Fruit fly (Drosophila melanogaster): ENCODE results near the gene Usp47.

The Usp47 gene

dm6 chr3L:5779476-5780401, 27.0 kb downstream of the Usp47 start, which contains the start of the genes Myt1, PGRP-LD and Pmi (continued):
- TF ChIP-seq Med (GFP tag) (peak; percentile 73), nerfin-1 (tag; optimal IDR thresholded peaks at IDR 0.05) (no peak), CG2712 (tag; optimal IDR thresholded peaks at IDR 0.05) (no peak), bowl (GFP tag; IDR thresholded peaks at IDR 0.05) (no peak), CG10366 (GFP tag; IDR thresholded peaks at IDR 0.05) (no peak), usp (GFP tag; optimal IDR thresholded peaks at IDR 0.05) (no peak), bcd (GFP tag; optimal IDR thresholded peaks at IDR 0.05) (no peak), cg (GFP tag; optimal IDR thresholded peaks at IDR 0.05) (no peak), CG4854 (GFP tag; optimal IDR thresholded peaks at IDR 0.05) (no peak), Mad (GFP tag; optimal IDR thresholded peaks at IDR 0.05) (no peak), nau (GFP tag; optimal IDR thresholded peaks at IDR 0.05) (no peak), Neu2 (GFP tag; optimal IDR thresholded peaks at IDR 0.05; ENCODE audit: borderline replicate concordance) (no peak), H2.0 (GFP tag; IDR thresholded peaks at IDR 0.05) (no peak), nom (GFP tag; optimal IDR thresholded peaks at IDR 0.05) (no peak), CG2202 (tag; optimal IDR thresholded peaks at IDR 0.05) (no peak), CG2129 (GFP tag; IDR thresholded peaks at IDR 0.05; ENCODE audit: partially characterized antibody) (no peak), CG2116 (GFP tag; optimal IDR thresholded peaks at IDR 0.05) (peak; percentile 32), h (optimal IDR thresholded peaks at IDR 0.05) (no peak), peb (GFP tag; IDR thresholded peaks at IDR 0.05) (no peak), lola (GFP tag; optimal IDR thresholded peaks at IDR 0.05) (no peak), CG8388 (GFP tag; optimal IDR thresholded peaks at IDR 0.05) (no peak), CG12219 (GFP tag; optimal IDR thresholded peaks at IDR 0.05) (no peak), ash1 (GFP tag; optimal IDR thresholded peaks at IDR 0.05) (no peak), ATbp (GFP tag; optimal IDR thresholded peaks at IDR 0.05) (no peak), CG14667 (GFP tag; IDR thresholded peaks at IDR 0.05) (no peak), sima (GFP tag; optimal IDR thresholded peaks at IDR 0.05) (no peak), CG14860 (GFP tag; IDR thresholded peaks at IDR 0.05; ENCODE audit: partially characterized antibody) (no peak), trem (tag; optimal IDR thresholded peaks at IDR 0.05) (peak; percentile 48), CG6654 (GFP tag; optimal IDR thresholded peaks at IDR 0.05) (no peak), CG10274 (GFP tag; optimal IDR thresholded peaks at IDR 0.05) (no peak), D (optimal IDR thresholded peaks at IDR 0.05) (peak; percentile 36), D (GFP tag; optimal IDR thresholded peaks at IDR 0.05) (no peak), lov (optimal IDR thresholded peaks at IDR 0.05) (no peak), lov (GFP tag; IDR thresholded peaks at IDR 0.05) (no peak), CG31365 (tag; optimal IDR thresholded peaks at IDR 0.05) (no peak), CG10543 (GFP tag; optimal IDR thresholded peaks at IDR 0.05) (no peak), tap (tag; optimal IDR thresholded peaks at IDR 0.05) (no peak), gcm2 (GFP tag; optimal IDR thresholded peaks at IDR 0.05) (no peak), CG31224 (GFP tag; IDR thresholded peaks at IDR 0.05) (no peak), HmgD (GFP tag; optimal IDR thresholded peaks at IDR 0.05) (no peak), CG9727 (GFP tag; optimal IDR thresholded peaks at IDR 0.05) (no peak), nerfin-2 (GFP tag; IDR thresholded peaks at IDR 0.05; ENCODE audit: partially characterized antibody) (no peak), Pdp1 (GFP tag; optimal IDR thresholded peaks at IDR 0.05) (peak in 1 of 2 experiments; percentile 98), tin (GFP tag; optimal IDR thresholded peaks at IDR 0.05) (no peak), Ets97D (GFP tag; optimal IDR thresholded peaks at IDR 0.05) (no peak), Dp (GFP tag; optimal IDR thresholded peaks at IDR 0.05) (peak; percentile 86), CG9797 (GFP tag; optimal IDR thresholded peaks at IDR 0.05) (peak; percentile 70), fd96Cb (tag; optimal IDR thresholded peaks at IDR 0.05) (no peak), croc (GFP tag; conservative IDR thresholded peaks at IDR 0.05) (no peak)

Data from whole organism, embryonic.